Worm (Caenorhabditis elegans) whole organism, midembryonic: ENCODE results near the gene hgap-2.

Experiments used
- T22C8.4 ChIP-seq: fragments of 200-800 bp; sonication (Bioruptor generic); IDR thresholded peaks from 2 replicates; pipeline ENCODE4 v1.3.6; 2022; ENCODE audit warnings: missing genetic modification characterization, missing compliant biosample characterization
- cog-1 ChIP-seq: sonication (generic microtip); optimal IDR thresholded peaks from 2 replicates; lab custom pipeline; 2016; ENCODE audit warnings: missing genetic modification characterization, missing compliant biosample characterization
- flt-1 ChIP-seq: fragments of 200-800 bp; sonication (Bioruptor generic); IDR thresholded peaks from 2 replicates; pipeline ENCODE4 v1.3.6; 2022; ENCODE audit warnings: missing genetic modification characterization, missing compliant biosample characterization
- klf-2 ChIP-seq: fragments of 200-800 bp; sonication (Bioruptor generic); conservative IDR thresholded peaks from 2 replicates; pipeline ENCODE4 v1.3.6; 2022; ENCODE audit warnings: missing genetic modification reagents, missing genetic modification characterization, missing compliant biosample characterization
- med-1 ChIP-seq: sonication (generic microtip); optimal IDR thresholded peaks from 2 replicates; lab custom pipeline; 2017; ENCODE audit warnings: missing genetic modification characterization, mild to moderate bottlenecking, missing compliant biosample characterization, antibody characterized with exemption, missing genetic modification reagents; ENCODE audit not compliant: insufficient read depth
- ref-1 ChIP-seq: fragments of 200-800 bp; sonication (Bioruptor generic); conservative IDR thresholded peaks from 2 replicates; pipeline ENCODE4 v1.3.6; 2022; ENCODE audit warnings: missing genetic modification reagents, missing genetic modification characterization, missing compliant biosample characterization
- tab-1 ChIP-seq: fragments of 200-800 bp; sonication (Bioruptor generic); IDR thresholded peaks from 2 replicates; pipeline ENCODE4 v1.3.6; 2022; ENCODE audit warnings: missing genetic modification characterization, missing compliant biosample characterization
- ztf-23 ChIP-seq: fragments of 200-800 bp; sonication (Bioruptor generic); IDR thresholded peaks from 2 replicates; pipeline ENCODE4 v1.3.6; 2022; ENCODE audit warnings: missing genetic modification reagents, missing genetic modification characterization, missing compliant biosample characterization
- ztf-29 ChIP-seq: fragments of 200-800 bp; sonication (Bioruptor generic); IDR thresholded peaks from 2 replicates; pipeline ENCODE4 v1.3.6; 2022; ENCODE audit warnings: missing genetic modification reagents, missing genetic modification characterization, missing compliant biosample characterization

The hgap-2 gene

DNA sequence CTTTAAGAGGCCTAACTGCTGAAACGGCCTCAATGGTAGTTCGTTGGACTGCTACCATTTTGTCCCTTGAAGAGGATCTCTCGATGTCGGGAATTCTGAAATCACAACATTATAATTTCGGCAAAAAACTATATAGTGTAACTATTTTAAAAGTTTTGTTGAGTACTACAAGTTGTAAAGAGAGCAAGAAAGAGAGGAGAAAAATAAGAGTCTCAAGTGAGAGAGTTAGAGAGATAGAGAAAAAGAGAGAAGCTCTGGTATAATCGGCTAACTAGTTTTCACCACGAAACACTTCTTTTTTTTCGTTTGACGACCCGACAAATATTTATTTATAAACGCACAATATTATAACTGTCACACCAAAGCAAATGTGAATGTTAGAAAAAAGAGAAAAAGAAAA lies 47.1 kb downstream of the hgap-2 start, which contains the start of gene vab-9:
TSS of gene vab-9 (minus strand) at position 101 of the 400 bp plus-strand sequence.
- TF ChIP-seq tab-1 (GFP tag; lab: Robert Waterston, UW): no peak
- no peak for TF ChIP-seq ztf-29 (GFP tag; lab: Robert Waterston, UW)
- TF ChIP-seq flt-1 (GFP tag; lab: Robert Waterston, UW): no peak
- no peak for TF ChIP-seq klf-2
- TF ChIP-seq T22C8.4 (GFP tag; lab: Robert Waterston, UW): no peak
- TF ChIP-seq ztf-23: no peak
- TF ChIP-seq med-1 (GFP tag; lab: Kevin White, UChicago): no peak
- no peak for TF ChIP-seq cog-1
- no peak for TF ChIP-seq ref-1 (GFP tag; lab: Robert Waterston, UW)

DNA sequence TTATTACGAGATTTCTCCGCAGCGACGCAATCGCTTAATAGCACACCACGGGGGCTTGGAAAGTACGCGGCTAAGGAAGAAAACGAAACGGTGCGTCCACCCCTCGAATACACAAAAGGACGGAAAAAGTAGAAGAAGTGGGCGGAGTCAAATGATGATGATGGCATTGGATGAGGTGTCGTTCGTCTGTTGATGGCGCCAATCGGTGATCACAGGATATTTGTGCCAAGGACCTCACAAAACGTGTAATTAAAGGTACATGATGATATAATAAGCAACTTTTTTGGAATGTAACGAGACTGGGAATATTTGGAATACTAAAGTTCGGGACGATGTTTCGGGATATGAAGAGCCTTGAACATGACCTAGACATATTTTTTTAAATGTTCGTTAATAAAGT lies 50.3 kb downstream of the hgap-2 start, which contains the start of gene cutl-12:
TSS of gene cutl-12 (minus strand) at position 101 of the 400 bp plus-strand sequence.
- TF ChIP-seq ztf-23: no peak
- TF ChIP-seq cog-1: no peak
- no peak for TF ChIP-seq T22C8.4 (GFP tag; lab: Robert Waterston, UW)

DNA sequence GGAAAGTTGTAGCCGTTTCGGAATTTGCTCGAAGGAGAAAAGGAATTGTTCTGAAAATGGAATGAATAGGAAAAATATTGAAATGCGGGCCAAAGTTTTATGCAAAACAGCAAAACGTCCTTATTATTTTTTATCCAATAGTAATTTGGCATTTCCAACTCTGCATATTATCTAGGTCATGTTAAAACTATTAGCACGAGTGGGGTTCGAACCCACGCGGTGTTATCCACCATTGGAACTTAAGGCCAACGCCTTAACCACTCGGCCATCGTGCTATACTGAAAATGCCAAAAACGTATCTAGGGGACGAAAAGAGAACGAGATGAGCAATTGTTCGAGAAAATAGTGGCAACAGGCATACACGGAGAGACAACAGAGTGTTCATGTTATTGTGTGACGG lies 53.0 kb downstream of the hgap-2 start:
- TF ChIP-seq tab-1 (GFP tag; lab: Robert Waterston, UW) (no peak), flt-1 (GFP tag; lab: Robert Waterston, UW) (no peak), ref-1 (GFP tag; lab: Robert Waterston, UW) (no peak), cog-1 (no peak), klf-2 (no peak), med-1 (GFP tag; lab: Kevin White, UChicago) (no peak), T22C8.4 (GFP tag; lab: Robert Waterston, UW) (no peak), ztf-23 (no peak), ztf-29 (GFP tag; lab: Robert Waterston, UW) (no peak)

DNA sequence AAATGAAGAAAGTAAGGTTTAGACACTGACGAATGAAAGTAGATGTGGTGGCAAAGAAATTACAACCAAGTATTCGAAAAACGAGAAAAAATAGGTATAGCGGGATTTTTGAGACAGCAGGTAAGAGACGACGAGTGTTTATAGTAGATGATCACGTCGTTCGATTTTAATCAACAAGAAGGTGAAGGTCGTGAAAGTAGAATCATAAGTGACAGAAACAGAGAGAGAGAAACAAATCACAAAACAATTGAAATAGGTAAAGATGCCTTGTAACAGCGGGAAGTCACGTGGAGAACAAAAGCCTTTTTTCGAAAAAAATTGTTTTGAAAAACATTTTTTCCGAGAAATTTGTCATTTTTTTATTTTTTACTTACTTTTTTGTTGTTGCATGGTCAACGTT lies 54.6 kb downstream of the hgap-2 start, which contains the start of gene T22C8.6:
TSS of gene T22C8.6 (minus strand) at position 194 of the 400 bp plus-strand sequence.
- TF ChIP-seq klf-2 (no peak), tab-1 (GFP tag; lab: Robert Waterston, UW) (no peak), cog-1 (no peak), med-1 (GFP tag; lab: Kevin White, UChicago) (no peak), ztf-23 (no peak), flt-1 (GFP tag; lab: Robert Waterston, UW) (no peak), ref-1 (GFP tag; lab: Robert Waterston, UW) (no peak), T22C8.4 (GFP tag; lab: Robert Waterston, UW) (no peak), ztf-29 (GFP tag; lab: Robert Waterston, UW) (no peak)

DNA sequence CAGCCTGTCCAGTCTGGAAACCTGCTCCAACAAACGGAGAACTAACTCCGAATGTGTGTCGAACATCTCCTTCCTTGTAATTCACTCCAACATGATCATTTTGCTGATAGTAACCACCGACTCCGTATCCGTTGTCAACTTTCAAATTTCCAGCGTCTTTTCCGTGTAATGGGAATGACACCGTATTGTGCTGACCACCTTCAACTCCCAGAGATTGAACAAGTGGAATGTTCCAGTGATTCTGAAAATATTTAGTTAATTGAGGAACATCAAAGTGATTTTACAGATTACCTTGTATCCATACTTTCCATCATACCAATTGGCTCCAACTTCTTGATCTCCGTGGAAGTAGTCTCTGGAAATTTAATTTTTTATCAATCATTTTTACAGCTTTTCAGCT lies 56.8 kb downstream of the hgap-2 start:
- no peak for TF ChIP-seq ref-1 (GFP tag; lab: Robert Waterston, UW)
- no peak for TF ChIP-seq ztf-29 (GFP tag; lab: Robert Waterston, UW)
- TF ChIP-seq ztf-23: no peak
- TF ChIP-seq med-1 (GFP tag; lab: Kevin White, UChicago): no peak
- no peak for TF ChIP-seq klf-2
- no peak for TF ChIP-seq tab-1 (GFP tag; lab: Robert Waterston, UW)
- TF ChIP-seq flt-1 (GFP tag; lab: Robert Waterston, UW): no peak
- TF ChIP-seq cog-1: no peak
- no peak for TF ChIP-seq T22C8.4 (GFP tag; lab: Robert Waterston, UW)

DNA sequence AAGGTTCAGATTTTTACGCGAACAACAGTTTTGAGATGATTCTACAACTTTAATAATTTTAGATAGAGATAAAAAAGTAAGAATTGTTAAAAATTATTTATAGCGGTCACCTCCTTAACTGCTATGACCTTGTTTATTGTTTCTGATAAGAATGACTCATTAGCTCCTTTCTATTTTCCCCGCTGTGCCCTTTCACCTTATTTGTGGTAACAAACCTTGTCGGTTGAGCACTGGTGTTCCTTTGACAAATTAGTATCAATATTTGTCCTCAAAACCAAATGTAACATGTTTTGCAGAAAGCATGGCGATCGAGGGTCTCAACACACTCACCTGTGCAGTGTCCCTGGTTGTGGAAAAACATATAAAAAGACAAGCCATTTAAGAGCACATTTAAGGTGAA lies 58.1 kb downstream of the hgap-2 start:
- TF ChIP-seq med-1 (GFP tag; lab: Kevin White, UChicago) (no peak), cog-1 (no peak), ref-1 (GFP tag; lab: Robert Waterston, UW) (no peak), ztf-23 (no peak), klf-2 (no peak), T22C8.4 (GFP tag; lab: Robert Waterston, UW) (no peak), ztf-29 (GFP tag; lab: Robert Waterston, UW) (no peak)

DNA sequence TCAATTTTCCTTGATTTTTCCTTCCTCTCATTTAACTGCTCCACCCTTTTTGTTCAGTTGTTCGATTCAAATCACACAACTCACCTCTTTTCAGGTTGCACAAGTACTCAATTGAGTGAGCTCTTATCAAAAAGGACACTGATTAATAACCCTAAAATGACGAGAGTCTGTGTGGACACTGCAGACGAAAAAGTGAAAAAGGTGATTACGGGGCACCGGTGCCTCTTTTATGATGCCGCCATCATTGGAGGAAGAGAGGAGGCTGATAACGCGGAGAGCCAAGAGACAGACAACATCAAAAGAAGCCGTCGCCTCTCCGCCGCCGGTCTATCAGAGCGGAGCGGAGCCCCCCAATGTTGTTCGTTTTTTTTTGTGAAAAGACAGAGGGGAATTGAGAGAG lies 59.6 kb downstream of the hgap-2 start, which contains the start of gene sptf-2:
TSS of gene sptf-2 (plus strand) at position 297 of the 400 bp plus-strand sequence.
- TF ChIP-seq flt-1 (GFP tag; lab: Robert Waterston, UW) (no peak), ztf-23 (no peak), tab-1 (GFP tag; lab: Robert Waterston, UW) (no peak), ref-1 (GFP tag; lab: Robert Waterston, UW) (no peak), cog-1 (no peak), ztf-29 (GFP tag; lab: Robert Waterston, UW) (no peak), med-1 (GFP tag; lab: Kevin White, UChicago) (no peak), T22C8.4 (GFP tag; lab: Robert Waterston, UW) (no peak), klf-2 (no peak)

DNA sequence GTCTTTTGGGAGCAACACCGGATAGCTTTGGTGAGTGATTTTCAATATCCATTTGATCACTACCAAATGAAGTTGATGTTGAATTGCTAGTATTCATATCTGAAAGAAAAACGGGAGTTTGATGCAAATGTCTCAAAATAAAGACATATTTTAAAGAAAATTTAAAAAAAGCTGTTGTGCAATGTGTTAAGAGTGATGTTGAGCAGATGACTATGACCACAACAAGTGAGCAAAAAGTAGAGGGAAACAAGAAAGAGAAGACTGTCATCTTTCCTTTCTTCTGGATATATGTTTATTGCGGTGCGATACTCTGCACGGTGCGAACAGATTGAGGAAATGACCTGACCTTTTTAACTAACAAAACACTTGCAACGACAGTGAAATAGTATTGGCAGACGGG lies 61.3 kb downstream of the hgap-2 start, which contains the start of gene T22C8.4:
TSS of gene T22C8.4 (minus strand) at position 101 of the 400 bp plus-strand sequence.
- no peak for TF ChIP-seq ztf-29 (GFP tag; lab: Robert Waterston, UW)
- TF ChIP-seq T22C8.4 (GFP tag; lab: Robert Waterston, UW): no peak
- TF ChIP-seq flt-1 (GFP tag; lab: Robert Waterston, UW): no peak
- no peak for TF ChIP-seq cog-1
- no peak for TF ChIP-seq med-1 (GFP tag; lab: Kevin White, UChicago)
- no peak for TF ChIP-seq klf-2
- TF ChIP-seq ref-1 (GFP tag; lab: Robert Waterston, UW): no peak
- TF ChIP-seq ztf-23: no peak
- no peak for TF ChIP-seq tab-1 (GFP tag; lab: Robert Waterston, UW)

DNA sequence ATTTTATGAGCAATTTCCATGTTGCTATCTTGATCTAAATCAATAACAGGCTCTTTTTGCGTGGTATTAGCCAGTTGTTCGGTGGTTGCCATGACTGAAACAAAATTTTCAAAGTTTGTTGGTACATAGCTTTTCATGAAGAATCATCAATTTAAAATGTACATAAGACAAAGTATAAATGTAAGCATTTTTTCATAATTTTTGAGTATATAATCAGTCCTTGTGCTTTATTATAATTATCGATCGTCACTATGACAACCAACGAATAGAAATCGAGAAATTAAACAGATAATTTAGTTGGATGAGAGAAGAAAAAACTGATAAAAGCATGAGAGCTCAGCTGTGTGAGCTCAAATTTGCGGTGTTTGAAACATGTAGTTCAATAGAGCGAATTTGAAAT lies 62.8 kb downstream of the hgap-2 start, which contains the start of gene T22C8.3:
TSS of gene T22C8.3 (minus strand) at position 101 of the 400 bp plus-strand sequence.
- no peak for TF ChIP-seq flt-1 (GFP tag; lab: Robert Waterston, UW)
- no peak for TF ChIP-seq ref-1 (GFP tag; lab: Robert Waterston, UW)
- TF ChIP-seq klf-2: no peak
- TF ChIP-seq med-1 (GFP tag; lab: Kevin White, UChicago): no peak
- no peak for TF ChIP-seq T22C8.4 (GFP tag; lab: Robert Waterston, UW)
- no peak for TF ChIP-seq ztf-29 (GFP tag; lab: Robert Waterston, UW)
- no peak for TF ChIP-seq cog-1
- TF ChIP-seq tab-1 (GFP tag; lab: Robert Waterston, UW): no peak
- no peak for TF ChIP-seq ztf-23
